Fruit fly (Drosophila melanogaster) whole organism: ENCODE data around the gene Med.

Experiments
- CG8478 ChIP-seq: fragments of >200 bp; optimal IDR thresholded peaks from 2 replicates; lab custom pipeline; 2018; ENCODE audit warnings: inconsistent platforms
- Dll ChIP-seq: fragments of >200 bp; optimal IDR thresholded peaks from 2 replicates; lab custom pipeline; 2017
- EcR ChIP-seq, 2 experiments: fragments of >200 bp; optimal IDR thresholded peaks; 2 replicates each; lab custom pipeline; 2017; ENCODE audit warnings: missing biosample characterization in 2 of 2, missing genetic modification characterization in 2 of 2, missing genetic modification reagents in 2 of 2
- pan ChIP-seq: fragments of >200 bp; optimal IDR thresholded peaks from 2 replicates; lab custom pipeline; 2017
- psq ChIP-seq: fragments of >200 bp; optimal IDR thresholded peaks from 2 replicates; lab custom pipeline; 2017
- usp ChIP-seq: fragments of >200 bp; optimal IDR thresholded peaks from 2 replicates; lab custom pipeline; 2017; ENCODE audit warnings: missing biosample characterization, missing genetic modification characterization, mixed read lengths

DNA sequence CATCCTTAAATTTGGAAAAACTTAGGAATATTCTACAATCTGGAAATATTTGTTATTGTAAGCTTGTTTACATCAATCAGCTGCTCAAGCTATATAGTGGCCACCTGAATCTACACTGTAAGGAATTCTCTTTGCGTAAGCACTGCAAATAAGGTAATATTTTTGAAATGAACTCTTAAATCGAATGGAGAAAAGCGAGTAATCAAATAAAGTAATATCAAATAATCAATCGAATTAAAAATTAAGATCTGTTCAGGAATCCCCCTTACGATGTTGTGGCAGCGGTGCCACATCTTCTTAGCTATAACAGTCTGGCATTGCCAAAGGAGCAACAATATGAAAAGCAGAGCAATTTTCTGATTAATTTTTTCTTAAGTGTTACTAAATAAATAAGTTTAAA, 5.2 kb downstream of the Med start, which contains the start of the genes Mnat9 and CG1792:
- TF ChIP-seq pan (lab: Kevin White, UChicago) (no peak), EcR (GFP tag; optimal IDR thresholded peaks at IDR 0.05; lab: Kevin White, UChicago) (no peak), Dll (lab: Kevin White, UChicago) (no peak), CG8478 (lab: Kevin White, UChicago) (no peak), usp (no peak), psq (lab: Kevin White, UChicago) (no peak)
